Fruit fly (Drosophila melanogaster): ENCODE measurements around the gene sra.

The sra gene

dm6 chr3R:16234298-16234697 lies 47.5 kb downstream of the sra start:
- no peak for TF ChIP-seq CG17801 (GFP tag; optimal IDR thresholded peaks at IDR 0.05; ENCODE audit: partially characterized antibody)

dm6 chr3R:16234745-16235149 lies 47.9 kb downstream of the sra start:
- TF ChIP-seq CG17801 (GFP tag; optimal IDR thresholded peaks at IDR 0.05; ENCODE audit: partially characterized antibody): no peak

- no peak for TF ChIP-seq CG17801 (GFP tag; optimal IDR thresholded peaks at IDR 0.05; ENCODE audit: partially characterized antibody)
These were observed 48.6 kb downstream of the sra start for dm6 chr3R:16235215-16235937.

- TF ChIP-seq CG17801 (GFP tag; optimal IDR thresholded peaks at IDR 0.05; ENCODE audit: partially characterized antibody): peak; percentile 71
These were observed 49.3 kb downstream of the sra start for dm6 chr3R:16235941-16236712.

- peak; percentile 98 for TF ChIP-seq CG17801 (GFP tag; optimal IDR thresholded peaks at IDR 0.05; ENCODE audit: partially characterized antibody)
These were observed 50.2 kb downstream of the sra start for dm6 chr3R:16236713-16237641.

DNA sequence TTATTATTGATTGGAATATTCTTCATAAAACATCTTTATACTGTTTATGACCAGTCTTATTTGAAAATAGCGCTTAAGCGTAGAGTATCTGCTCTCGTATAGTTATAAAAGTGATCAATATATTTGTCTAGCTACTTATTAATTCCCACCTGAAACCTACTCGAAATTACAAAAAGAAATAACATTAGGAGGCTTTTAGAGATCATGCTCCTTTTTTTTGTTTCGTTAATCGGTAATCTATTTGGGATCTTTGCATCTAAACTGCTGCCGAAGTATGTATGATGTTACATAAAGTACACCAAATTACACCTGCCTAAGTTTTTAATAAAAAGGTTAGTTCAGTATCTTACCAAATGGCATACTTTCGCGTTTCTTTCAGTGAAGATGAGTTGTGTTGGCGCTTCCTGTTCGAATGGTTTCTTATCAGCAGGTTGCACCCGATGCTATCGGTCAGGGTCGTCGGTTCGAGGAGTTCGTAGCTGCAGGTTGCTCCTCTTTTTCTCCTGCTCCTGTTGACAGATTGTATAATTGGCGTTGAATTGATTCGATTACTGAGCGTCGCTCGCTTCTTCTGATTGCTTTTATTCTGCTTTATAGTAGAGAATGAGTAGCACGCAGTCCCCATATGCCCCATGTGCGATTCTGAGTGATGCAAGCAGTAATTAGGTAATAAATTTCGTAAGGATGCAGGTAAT lies 51.4 kb downstream of the sra start:
- TF ChIP-seq CG17801 (GFP tag; optimal IDR thresholded peaks at IDR 0.05; ENCODE audit: partially characterized antibody): no peak

DNA sequence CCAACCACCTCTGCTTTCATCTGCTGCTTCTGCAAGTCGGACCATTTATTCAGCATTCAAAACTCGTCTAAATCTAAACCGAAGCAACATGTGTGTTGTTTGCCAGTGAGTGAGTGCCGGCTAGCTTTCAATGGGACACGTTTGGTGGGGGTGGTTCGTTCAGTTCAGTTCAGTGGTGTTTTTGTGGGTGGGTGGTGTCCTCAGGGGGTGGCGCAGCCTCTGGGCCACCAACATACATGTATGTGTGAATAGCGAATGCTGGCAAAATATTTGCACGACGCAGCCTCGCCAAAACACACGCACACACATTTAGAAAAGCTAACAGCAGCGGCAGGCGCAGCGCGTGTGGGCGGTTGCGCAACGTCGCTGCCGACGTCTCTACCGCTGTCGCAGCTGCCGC lies 52.5 kb downstream of the sra start:
- TF ChIP-seq CG17801 (GFP tag; optimal IDR thresholded peaks at IDR 0.05; ENCODE audit: partially characterized antibody): no peak

DNA sequence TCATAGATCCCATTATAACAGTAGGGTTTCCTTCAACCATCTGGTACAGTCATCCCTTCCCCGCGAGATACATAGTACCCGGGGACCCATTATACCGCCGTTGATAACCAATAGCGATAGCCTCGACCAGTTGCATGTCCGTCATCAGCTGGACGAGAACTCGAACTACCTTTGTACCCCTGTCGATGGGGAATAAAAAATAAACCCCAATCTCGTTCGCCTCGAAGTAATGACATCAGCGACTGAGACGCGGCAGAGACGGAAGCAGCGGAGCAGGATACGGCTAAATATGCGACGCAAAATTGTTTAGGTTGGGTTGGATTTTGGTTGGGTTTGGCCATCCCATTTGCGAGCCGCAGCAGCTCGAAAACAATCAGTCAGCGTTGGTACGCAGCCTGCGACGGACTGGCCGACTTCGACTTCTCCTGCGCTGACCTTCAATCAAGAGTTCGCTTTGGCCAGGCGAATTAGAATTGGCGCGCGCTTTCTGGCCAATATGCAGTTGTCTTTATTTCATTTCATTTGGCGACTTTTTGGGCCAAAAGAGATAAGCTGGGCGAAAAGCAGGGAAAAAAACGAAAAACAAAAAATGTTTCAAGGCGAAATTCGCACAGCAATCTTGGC lies 53.8 kb downstream of the sra start:
- TF ChIP-seq CG17801 (GFP tag; optimal IDR thresholded peaks at IDR 0.05; ENCODE audit: partially characterized antibody): no peak

DNA sequence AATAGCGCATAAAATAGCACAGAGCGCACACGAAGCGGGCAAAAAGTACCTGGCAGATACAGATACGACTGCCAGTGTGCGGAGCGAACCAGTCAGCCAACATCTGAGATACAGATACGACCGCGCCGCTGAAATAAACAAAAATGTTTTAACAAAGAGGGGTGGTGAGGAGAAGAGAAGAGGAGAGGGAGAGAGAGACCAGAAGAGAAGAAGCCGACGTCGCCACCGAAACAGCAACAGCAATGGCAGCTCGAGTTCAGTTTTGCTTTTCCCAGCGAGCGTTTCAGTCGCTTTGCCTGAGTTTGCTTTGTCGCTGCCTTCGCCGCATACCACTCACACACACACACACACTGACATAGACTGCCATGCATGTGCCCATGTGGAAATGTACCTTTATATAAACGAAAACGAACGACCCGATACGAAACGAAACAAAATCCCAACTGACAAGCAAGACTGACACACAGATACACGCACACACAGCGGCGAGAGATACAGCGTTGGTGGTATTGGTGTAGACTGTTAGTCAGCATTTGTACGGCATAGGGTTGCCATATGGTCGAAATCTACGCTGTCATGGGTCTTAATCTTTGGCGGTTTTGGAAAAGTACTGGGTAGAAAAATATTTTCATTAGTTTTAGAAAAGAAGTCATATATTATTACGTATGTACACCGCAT lies 54.4 kb downstream of the sra start:
- TF ChIP-seq CG17801 (GFP tag; optimal IDR thresholded peaks at IDR 0.05; ENCODE audit: partially characterized antibody): peak; percentile 16

DNA sequence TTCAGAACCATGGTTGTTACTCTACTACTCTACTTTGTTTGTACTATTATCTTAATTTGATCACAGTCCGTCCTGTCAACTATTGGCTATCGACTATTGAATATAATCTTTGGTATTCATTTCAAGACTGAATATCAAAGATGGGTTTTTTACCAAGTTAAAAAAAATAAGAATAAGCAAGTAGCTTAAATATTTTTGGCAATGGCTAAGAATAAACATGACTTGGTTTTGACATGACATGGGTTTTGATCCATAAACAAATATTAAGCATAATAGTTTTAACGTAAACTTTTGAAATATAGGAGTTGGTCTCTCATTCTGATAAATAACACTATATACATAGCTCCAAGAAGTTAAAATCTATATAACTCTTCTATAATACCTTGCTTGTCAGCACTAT lies 55.0 kb downstream of the sra start:
- no peak for TF ChIP-seq CG17801 (GFP tag; optimal IDR thresholded peaks at IDR 0.05; ENCODE audit: partially characterized antibody)

DNA sequence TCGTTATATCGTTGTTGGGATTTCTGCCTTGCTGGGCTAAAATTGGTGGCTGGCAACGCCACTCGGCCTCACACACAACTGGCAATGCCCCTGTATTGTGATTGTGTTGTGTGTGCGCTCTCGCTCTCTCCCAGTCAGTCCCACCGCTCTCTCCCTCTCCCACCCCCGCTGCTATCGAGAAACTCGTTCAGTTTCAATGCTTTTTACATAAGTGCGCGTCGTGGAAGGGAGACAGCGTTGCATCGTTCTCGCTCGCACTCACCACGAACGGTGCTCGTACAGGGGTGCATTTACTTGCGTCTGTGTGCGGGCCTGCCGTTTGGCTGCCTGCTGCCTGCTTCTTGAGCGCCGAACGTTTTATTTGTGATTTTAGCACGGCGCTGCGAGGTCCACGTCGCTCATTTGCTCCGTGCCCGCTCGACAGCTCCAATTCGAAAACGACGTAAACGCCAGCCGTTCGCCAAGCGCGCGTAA lies 55.7 kb downstream of the sra start:
- peak; percentile 86 for TF ChIP-seq CG17801 (GFP tag; optimal IDR thresholded peaks at IDR 0.05; ENCODE audit: partially characterized antibody)

dm6 chr3R:16244241-16244977 lies 57.6 kb downstream of the sra start:
- no peak for TF ChIP-seq CG17801 (GFP tag; optimal IDR thresholded peaks at IDR 0.05; ENCODE audit: partially characterized antibody)

Measured in ovary, adult (tissue).